Worm (Caenorhabditis elegans) whole organism, young adult: ENCODE results near the gene hphd-1.

Source experiments
- Y67H2A.10 ChIP-seq: fragments of 200-800 bp; sonication (Bioruptor generic); conservative IDR thresholded peaks from 2 replicates; pipeline ENCODE4 v1.3.6; 2022; ENCODE audit warnings: missing genetic modification reagents, missing genetic modification characterization, missing compliant biosample characterization
- athp-1 ChIP-seq: sonication (generic microtip); optimal IDR thresholded peaks from 2 replicates; lab custom pipeline; 2017; ENCODE audit warnings: mild to moderate bottlenecking, missing genetic modification characterization, missing compliant biosample characterization
- ceh-100 ChIP-seq: fragments of 200-800 bp; sonication (Bioruptor generic); IDR thresholded peaks from 2 replicates; pipeline ENCODE4 v1.3.6; 2022; ENCODE audit warnings: missing genetic modification reagents, missing genetic modification characterization, missing compliant biosample characterization
- chd-7 ChIP-seq: sonication (generic microtip); optimal IDR thresholded peaks from 2 replicates; lab custom pipeline; 2016; ENCODE audit warnings: mild to moderate bottlenecking, missing genetic modification characterization, moderate library complexity, missing compliant biosample characterization
- hsf-1 ChIP-seq: fragments of 200-800 bp; sonication (Bioruptor generic); IDR thresholded peaks from 2 replicates; pipeline ENCODE4 v1.3.6; 2022; ENCODE audit warnings: missing genetic modification reagents, missing genetic modification characterization, missing compliant biosample characterization
- unc-62 ChIP-seq: fragments of 150-350 bp; optimal IDR thresholded peaks from 2 replicates; lab custom pipeline; 2014; ENCODE audit warnings: missing biosample characterization, missing genetic modification reagents, missing genetic modification characterization
- xnd-1 ChIP-seq: sonication (generic microtip); optimal IDR thresholded peaks from 2 replicates; lab custom pipeline; 2016; ENCODE audit warnings: missing genotype, missing genetic modification reagents, missing genetic modification characterization, missing compliant biosample characterization

ce11 chrII:12992193-12992592 lies 4.2 kb downstream of the hphd-1 start:
- TF ChIP-seq unc-62 (GFP tag; lab: Kevin White, UChicago) (no peak), chd-7 (tag; lab: Kevin White, UChicago) (no peak), athp-1 (tag; lab: Kevin White, UChicago) (no peak), ceh-100 (no peak), hsf-1 (GFP tag; lab: Robert Waterston, UW) (no peak), Y67H2A.10 (GFP tag; lab: Robert Waterston, UW) (no peak), xnd-1 (no peak)
